Fruit fly (Drosophila melanogaster) whole organism, pupa: ENCODE data around the gene C1GalTA.

Source experiments
- CG17806 ChIP-seq: fragments of 200-800 bp; sonication (Bioruptor generic); optimal IDR thresholded peaks from 2 replicates; lab custom pipeline; 2018; ENCODE audit warnings: missing biosample characterization, mild to moderate bottlenecking, missing genetic modification characterization, moderate library complexity
- CG8159 ChIP-seq: fragments of 200-800 bp; sonication (Bioruptor generic); optimal IDR thresholded peaks from 3 replicates; lab custom pipeline; 2018; ENCODE audit warnings: missing biosample characterization, mild to moderate bottlenecking, missing genetic modification characterization, moderate library complexity
- CG8301 ChIP-seq: fragments of 200-800 bp; sonication (Bioruptor generic); optimal IDR thresholded peaks from 2 replicates; lab custom pipeline; 2018; ENCODE audit warnings: missing biosample characterization, mild to moderate bottlenecking, missing genetic modification characterization
- EcR ChIP-seq: fragments of 200-800 bp; sonication (Bioruptor generic); optimal IDR thresholded peaks from 3 replicates; lab custom pipeline; 2019; ENCODE audit warnings: missing biosample characterization, missing genetic modification characterization, mild to moderate bottlenecking, moderate library complexity, missing genetic modification reagents
- Pif1A ChIP-seq: fragments of 200-800 bp; sonication (Bioruptor generic); optimal IDR thresholded peaks from 3 replicates; lab custom pipeline; 2016; ENCODE audit warnings: missing biosample characterization, missing genetic modification characterization
- Snoo ChIP-seq: fragments of 200-800 bp; sonication (Bioruptor generic); optimal IDR thresholded peaks from 3 replicates; lab custom pipeline; 2017; ENCODE audit warnings: missing biosample characterization, mild to moderate bottlenecking, missing genetic modification characterization, inconsistent platforms
- rn ChIP-seq: fragments of 200-800 bp; sonication (Bioruptor generic); IDR thresholded peaks from 2 replicates; pipeline ENCODE4 v1.3.6; 2022; ENCODE audit warnings: missing biosample characterization, missing genetic modification characterization

DNA sequence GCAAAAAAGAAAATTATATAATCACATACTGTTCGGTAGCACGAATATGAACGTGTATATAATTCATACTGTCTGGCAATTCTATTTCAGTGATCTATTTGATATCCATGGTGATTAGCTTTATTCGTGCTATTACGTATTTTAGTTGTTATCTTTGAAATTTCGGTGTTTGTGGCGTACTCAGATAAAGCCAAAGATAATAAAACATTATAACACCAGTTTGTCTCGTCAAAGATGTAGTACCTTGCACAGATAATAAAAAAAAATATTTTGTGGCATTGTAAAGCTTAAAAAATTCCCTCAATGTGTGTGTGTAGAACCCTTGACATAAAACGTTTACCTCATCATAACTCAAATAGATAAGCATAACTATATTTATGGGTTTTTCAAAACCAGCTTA lies 3.0 kb downstream of the C1GalTA start:
- TF ChIP-seq Snoo (tag; lab: Kevin White, UChicago) (no peak), EcR (GFP tag; lab: Kevin White, UChicago) (no peak), CG17806 (tag; lab: Kevin White, UChicago) (no peak), CG8301 (tag; lab: Kevin White, UChicago) (no peak), Pif1A (no peak), CG8159 (no peak), rn (GFP tag; lab: Robert Waterston, UW) (no peak)
